Fruit fly (Drosophila melanogaster) whole organism, embryonic: ENCODE results near the gene Mlp84B.
A peak's percentile ranks its signal among the peaks of the same experiment; 100 is the strongest.

Source experiments
- CG10274 ChIP-seq: fragments of 200-800 bp; sonication (Bioruptor generic); optimal IDR thresholded peaks from 3 replicates; lab custom pipeline; 2017; ENCODE audit warnings: missing biosample characterization, mild to moderate bottlenecking, missing genetic modification characterization
- CG10543 ChIP-seq: fragments of 200-800 bp; sonication (Bioruptor generic); optimal IDR thresholded peaks from 3 replicates; lab custom pipeline; 2017; ENCODE audit warnings: missing biosample characterization, mild to moderate bottlenecking, missing genetic modification characterization, moderate library complexity
- CG11093 ChIP-seq: fragments of 200-800 bp; sonication (Bioruptor generic); IDR thresholded peaks from 3 replicates; pipeline ENCODE4 v1.3.6; 2022; ENCODE audit warnings: missing biosample characterization, missing genetic modification characterization
- CG11723 ChIP-seq: fragments of 200-800 bp; sonication (Bioruptor generic); optimal IDR thresholded peaks from 2 replicates; lab custom pipeline; 2017; ENCODE audit warnings: missing biosample characterization, mild to moderate bottlenecking, missing genetic modification characterization
- CG12104 ChIP-seq: fragments of 200-800 bp; sonication (Bioruptor generic); optimal IDR thresholded peaks from 3 replicates; lab custom pipeline; 2016; ENCODE audit warnings: missing biosample characterization, missing genetic modification characterization
- CG12155 ChIP-seq: fragments of 200-800 bp; sonication (Bioruptor generic); optimal IDR thresholded peaks from 3 replicates; lab custom pipeline; 2016; ENCODE audit warnings: missing biosample characterization, missing genetic modification characterization
- CG14667 ChIP-seq: fragments of 200-800 bp; sonication (Bioruptor generic); IDR thresholded peaks from 2 replicates; pipeline ENCODE4 v1.3.6; 2022; ENCODE audit warnings: missing biosample characterization, missing genetic modification characterization
- CG15011 ChIP-seq: fragments of 200-800 bp; sonication (Bioruptor generic); optimal IDR thresholded peaks from 3 replicates; lab custom pipeline; 2018; ENCODE audit warnings: missing biosample characterization, mild to moderate bottlenecking, missing genetic modification characterization
- CG15479 ChIP-seq: fragments of 200-800 bp; sonication (Bioruptor generic); optimal IDR thresholded peaks from 3 replicates; lab custom pipeline; 2019; ENCODE audit warnings: missing biosample characterization, mild to moderate bottlenecking, missing genetic modification characterization, moderate library complexity
- CG1602 ChIP-seq: fragments of 200-800 bp; sonication (Bioruptor generic); optimal IDR thresholded peaks from 3 replicates; lab custom pipeline; 2016; ENCODE audit warnings: missing biosample characterization, missing genetic modification characterization
- CG17359 ChIP-seq: fragments of 200-800 bp; sonication (Bioruptor generic); optimal IDR thresholded peaks from 3 replicates; lab custom pipeline; 2018; ENCODE audit warnings: missing biosample characterization, mild to moderate bottlenecking, missing genetic modification characterization, moderate library complexity
- CG17385 ChIP-seq: fragments of 200-800 bp; sonication (Bioruptor generic); optimal IDR thresholded peaks from 3 replicates; lab custom pipeline; 2018; ENCODE audit warnings: missing biosample characterization, mild to moderate bottlenecking, missing genetic modification characterization
- CG17612 ChIP-seq: fragments of 200-800 bp; sonication (Bioruptor generic); IDR thresholded peaks from 2 replicates; pipeline ENCODE4 v1.3.6; 2022; ENCODE audit warnings: missing biosample characterization, missing genetic modification characterization
- CG31224 ChIP-seq: fragments of 200-800 bp; sonication (Bioruptor generic); IDR thresholded peaks from 2 replicates; pipeline ENCODE4 v1.3.6; 2022; ENCODE audit warnings: missing biosample characterization, missing genetic modification characterization
- CG32532 ChIP-seq: fragments of 200-800 bp; sonication (Bioruptor generic); IDR thresholded peaks from 2 replicates; pipeline ENCODE4 v1.3.6; 2022; ENCODE audit warnings: missing biosample characterization, missing genetic modification characterization
- CG4282 ChIP-seq: fragments of 200-800 bp; sonication (Bioruptor generic); optimal IDR thresholded peaks from 2 replicates; lab custom pipeline; 2016; ENCODE audit warnings: missing biosample characterization, missing genetic modification characterization
- CHES-1-like ChIP-seq: fragments of 200-800 bp; sonication (Bioruptor generic); optimal IDR thresholded peaks from 2 replicates; lab custom pipeline; 2016; ENCODE audit warnings: missing biosample characterization, missing genetic modification characterization
- Fer2 ChIP-seq: fragments of 200-800 bp; sonication (Bioruptor generic); optimal IDR thresholded peaks from 2 replicates; lab custom pipeline; 2018; ENCODE audit warnings: missing biosample characterization, mild to moderate bottlenecking, missing genetic modification characterization, moderate library complexity
- HmgD ChIP-seq: fragments of 200-800 bp; sonication (Bioruptor generic); optimal IDR thresholded peaks from 3 replicates; lab custom pipeline; 2016; ENCODE audit warnings: missing biosample characterization, missing genetic modification characterization
- Hr39 ChIP-seq: fragments of >200 bp; optimal IDR thresholded peaks from 2 replicates; lab custom pipeline; 2017
- Lim3 ChIP-seq: fragments of 200-800 bp; sonication (Bioruptor generic); IDR thresholded peaks from 2 replicates; pipeline ENCODE4 v1.3.6; 2022; ENCODE audit warnings: missing biosample characterization, missing genetic modification characterization
- Mes4 ChIP-seq: fragments of 200-800 bp; sonication (Bioruptor generic); optimal IDR thresholded peaks from 2 replicates; lab custom pipeline; 2016; ENCODE audit warnings: missing biosample characterization, missing genetic modification characterization
- NC2β ChIP-seq: fragments of 200-800 bp; sonication (Bioruptor generic); optimal IDR thresholded peaks from 2 replicates; lab custom pipeline; 2016; ENCODE audit warnings: missing biosample characterization, missing genetic modification characterization
- Tbp ChIP-seq: fragments of >200 bp; optimal IDR thresholded peaks from 2 replicates; lab custom pipeline; 2018; ENCODE audit warnings: missing biosample characterization, missing genetic modification characterization
- YL-1 ChIP-seq: fragments of 200-800 bp; sonication (Bioruptor generic); optimal IDR thresholded peaks from 3 replicates; lab custom pipeline; 2017; ENCODE audit warnings: missing biosample characterization, mild to moderate bottlenecking, missing genetic modification characterization
- amos ChIP-seq: fragments of 200-800 bp; sonication (Bioruptor generic); IDR thresholded peaks from 2 replicates; pipeline ENCODE4 v1.3.6; 2022; ENCODE audit warnings: missing biosample characterization, missing genetic modification characterization; ENCODE audit not compliant: partially characterized antibody
- bbx ChIP-seq: fragments of 200-800 bp; sonication (Bioruptor generic); IDR thresholded peaks from 2 replicates; pipeline ENCODE4 v1.3.6; 2022; ENCODE audit warnings: missing biosample characterization, missing genetic modification characterization; ENCODE audit not compliant: partially characterized antibody
- ci ChIP-seq: fragments of 200-800 bp; sonication (Bioruptor generic); IDR thresholded peaks from 3 replicates; pipeline ENCODE4 v1.3.6; 2022; ENCODE audit warnings: missing biosample characterization, missing genetic modification characterization
- dmrt11E ChIP-seq: fragments of 200-800 bp; sonication (Bioruptor generic); optimal IDR thresholded peaks from 3 replicates; lab custom pipeline; 2018; ENCODE audit warnings: missing biosample characterization, mild to moderate bottlenecking, missing genetic modification characterization, moderate library complexity
- ems ChIP-seq: fragments of 200-800 bp; sonication (Bioruptor generic); optimal IDR thresholded peaks from 3 replicates; lab custom pipeline; 2016; ENCODE audit warnings: missing biosample characterization, missing genetic modification characterization
- en ChIP-seq: fragments of 200-800 bp; sonication (Bioruptor generic); optimal IDR thresholded peaks from 2 replicates; lab custom pipeline; 2016; ENCODE audit warnings: missing biosample characterization, missing genetic modification characterization
- fru ChIP-seq: fragments of >200 bp; optimal IDR thresholded peaks from 2 replicates; lab custom pipeline; 2017
- gce ChIP-seq: fragments of 200-800 bp; sonication (Bioruptor generic); IDR thresholded peaks from 3 replicates; pipeline ENCODE4 v1.3.6; 2022; ENCODE audit warnings: missing biosample characterization, missing genetic modification characterization
- gro ChIP-seq: fragments of 200-800 bp; sonication (Bioruptor generic); optimal IDR thresholded peaks from 2 replicates; lab custom pipeline; 2016; ENCODE audit warnings: missing biosample characterization, missing genetic modification characterization
- gsb ChIP-seq: fragments of 200-800 bp; sonication (Bioruptor generic); IDR thresholded peaks from 2 replicates; pipeline ENCODE4 v1.3.6; 2022; ENCODE audit warnings: missing biosample characterization, missing genetic modification characterization
- gsb-n ChIP-seq: fragments of 200-800 bp; sonication (Bioruptor generic); optimal IDR thresholded peaks from 3 replicates; lab custom pipeline; 2018; ENCODE audit warnings: missing biosample characterization, mild to moderate bottlenecking, missing genetic modification characterization
- lilli ChIP-seq: fragments of 200-800 bp; sonication (Bioruptor generic); optimal IDR thresholded peaks from 3 replicates; lab custom pipeline; 2016; ENCODE audit warnings: missing biosample characterization, missing genetic modification characterization
- lov ChIP-seq, 2 experiments: fragments of 200-800 bp in 1 of 2; fragments of >200 bp in 1 of 2; sonication (Bioruptor generic) in 1 of 2; IDR thresholded peaks in 1 of 2; optimal IDR thresholded peaks in 1 of 2; 2 replicates in 1 of 2; 3 replicates in 1 of 2; pipeline versions ENCODE4 v1.3.6 to Lab custom; 2017 to 2022; ENCODE audit warnings: missing biosample characterization in 1 of 2, missing genetic modification characterization in 1 of 2
- luna ChIP-seq: fragments of 200-800 bp; sonication (Bioruptor generic); optimal IDR thresholded peaks from 2 replicates; lab custom pipeline; 2016; ENCODE audit warnings: missing biosample characterization, missing genetic modification characterization
- onecut ChIP-seq: fragments of 200-800 bp; sonication (Bioruptor generic); IDR thresholded peaks from 2 replicates; pipeline ENCODE4 v1.3.6; 2022; ENCODE audit warnings: missing biosample characterization, missing genetic modification characterization
- org-1 ChIP-seq: fragments of 200-800 bp; sonication (Bioruptor generic); optimal IDR thresholded peaks from 2 replicates; lab custom pipeline; 2017; ENCODE audit warnings: missing biosample characterization, missing genetic modification characterization
- p53 ChIP-seq: fragments of 200-800 bp; sonication (Bioruptor generic); optimal IDR thresholded peaks from 2 replicates; lab custom pipeline; 2016; ENCODE audit warnings: missing biosample characterization, missing genetic modification characterization
- run ChIP-seq: fragments of 200-800 bp; sonication (Bioruptor generic); optimal IDR thresholded peaks from 3 replicates; lab custom pipeline; 2018; ENCODE audit warnings: missing biosample characterization, mild to moderate bottlenecking, missing genetic modification characterization
- sug ChIP-seq: fragments of 200-800 bp; optimal IDR thresholded peaks from 2 replicates; lab custom pipeline; 2019; ENCODE audit warnings: missing biosample characterization, mild to moderate bottlenecking, missing genetic modification characterization, moderate library complexity
- tap ChIP-seq: fragments of 200-800 bp; optimal IDR thresholded peaks from 3 replicates; lab custom pipeline; 2019; ENCODE audit warnings: missing biosample characterization, mild to moderate bottlenecking, missing genetic modification characterization, moderate library complexity
- tio ChIP-seq: fragments of 200-800 bp; sonication (Bioruptor generic); optimal IDR thresholded peaks from 2 replicates; lab custom pipeline; 2017; ENCODE audit warnings: missing biosample characterization, missing genetic modification characterization, inconsistent platforms
- tll ChIP-seq, 2 experiments: fragments of 200-800 bp in 1 of 2; fragments of >200 bp in 1 of 2; sonication (Bioruptor generic) in 1 of 2; optimal IDR thresholded peaks; 2 replicates each; lab custom pipeline; 2017 to 2019; ENCODE audit warnings: missing biosample characterization in 2 of 2, missing genetic modification characterization in 2 of 2, mild to moderate bottlenecking in 1 of 2, moderate library complexity in 1 of 2
- unpg ChIP-seq: fragments of 200-800 bp; sonication (Bioruptor generic); optimal IDR thresholded peaks from 3 replicates; lab custom pipeline; 2018; ENCODE audit warnings: missing biosample characterization, mild to moderate bottlenecking, missing genetic modification characterization, moderate library complexity
- zen ChIP-seq: fragments of 200-800 bp; sonication (Bioruptor generic); optimal IDR thresholded peaks from 3 replicates; lab custom pipeline; 2018; ENCODE audit warnings: missing biosample characterization, mild to moderate bottlenecking, missing genetic modification characterization, moderate library complexity
- zfh2 ChIP-seq: fragments of 200-800 bp; sonication (Bioruptor generic); optimal IDR thresholded peaks from 2 replicates; lab custom pipeline; 2016; ENCODE audit warnings: missing biosample characterization, missing genetic modification characterization

Gene Mlp84B

DNA sequence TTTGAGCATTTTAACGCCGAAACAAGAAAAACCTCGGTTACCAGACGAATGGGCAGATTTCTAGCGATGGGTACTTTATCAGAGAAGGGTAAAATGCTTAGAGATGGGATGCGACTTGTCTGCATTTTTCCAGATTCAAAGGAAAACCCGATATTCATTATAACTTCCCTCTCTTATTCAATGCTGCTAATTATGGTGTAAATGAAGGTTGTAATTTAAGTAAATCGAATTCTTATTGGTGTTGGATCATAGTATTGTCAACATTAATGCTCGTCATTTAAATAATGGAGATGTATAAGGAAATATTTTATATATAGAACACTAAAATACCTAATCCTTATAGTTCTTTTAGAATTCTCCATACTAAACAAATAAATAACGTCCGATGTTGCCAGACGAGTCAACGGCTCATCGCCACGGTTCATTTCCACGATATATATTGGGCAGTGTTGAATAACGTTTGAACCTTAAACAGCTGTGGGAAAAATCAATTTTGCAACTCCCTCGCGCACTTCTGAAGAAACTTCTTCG lies 6.6 kb upstream of the Mlp84B start, which contains the start of the genes Alh and CG10098 (continued):
- no peak; the same call in 1 of the 2 replicates for TF ChIP-seq gsb (GFP tag; lab: Robert Waterston, UW)
- peak; percentile 50 for TF ChIP-seq p53 (GFP tag; lab: Kevin White, UChicago)
- peak; percentile 44 for TF ChIP-seq CG4282 (GFP tag; lab: Kevin White, UChicago)
- peak; percentile 86 for TF ChIP-seq sug (tag; lab: Kevin White, UChicago)
- TF ChIP-seq en (GFP tag; lab: Kevin White, UChicago) = peak; percentile 55
- peak; percentile 59 for TF ChIP-seq tap (tag; lab: Kevin White, UChicago)
- no peak for TF ChIP-seq CG15479
- peak; percentile 75 for TF ChIP-seq amos (GFP tag; lab: Robert Waterston, UW)
- TF ChIP-seq CG11723 (GFP tag; lab: Kevin White, UChicago) = peak; percentile 73
- no peak for TF ChIP-seq Hr39 (lab: Kevin White, UChicago)
- peak; percentile 89 for TF ChIP-seq tio (GFP tag; lab: Kevin White, UChicago)
- TF ChIP-seq CG31224 = peak; percentile 54; the same call in 1 of the 2 replicates
- TF ChIP-seq CG12104 = peak; percentile 89
- TF ChIP-seq fru (lab: Kevin White, UChicago) = no peak
- TF ChIP-seq CG32532 = peak; percentile 86
- peak; percentile 70 for TF ChIP-seq CG17385 (GFP tag; lab: Kevin White, UChicago)
- TF ChIP-seq lilli (GFP tag; lab: Kevin White, UChicago) = peak; percentile 94
- TF ChIP-seq unpg = peak; percentile 68
- TF ChIP-seq CG15011 = peak; percentile 60
- TF ChIP-seq CG1602 (GFP tag; lab: Kevin White, UChicago) = peak; percentile 90
- peak; percentile 95 for TF ChIP-seq zfh2
- peak; percentile 87 for TF ChIP-seq CG12155 (GFP tag; lab: Kevin White, UChicago)
- TF ChIP-seq NC2β = peak; percentile 70
- no peak for TF ChIP-seq run
- TF ChIP-seq ems (GFP tag; lab: Kevin White, UChicago) = peak; percentile 79
- peak; percentile 86 for TF ChIP-seq luna (GFP tag; lab: Kevin White, UChicago)
- TF ChIP-seq CG11093 (GFP tag; lab: Robert Waterston, UW) = peak; percentile 75; the same call in 1 of the 3 replicates
- TF ChIP-seq bbx (GFP tag; lab: Robert Waterston, UW) = peak; percentile 68
- peak; percentile 80 for TF ChIP-seq CG14667 (GFP tag; lab: Robert Waterston, UW)
- TF ChIP-seq CG17612 = peak; percentile 47; the same call in 1 of the 2 replicates
- TF ChIP-seq gce (GFP tag; lab: Robert Waterston, UW) = 0 out of 3 replicates have a peak, but pooled peaks have one; percentile 54
- TF ChIP-seq CHES-1-like (GFP tag; lab: Kevin White, UChicago) = peak; percentile 53
- TF ChIP-seq YL-1 (GFP tag; lab: Kevin White, UChicago) = peak; percentile 47
- TF ChIP-seq Lim3 (GFP tag; lab: Robert Waterston, UW) = 0 out of 2 replicates have a peak, but pooled peaks have one; percentile 30
- peak; percentile 57 for TF ChIP-seq gsb-n (tag; lab: Kevin White, UChicago)
- peak; percentile 44 for TF ChIP-seq CG10274 (GFP tag; lab: Kevin White, UChicago)
- peak; percentile 79 for TF ChIP-seq Fer2 (tag; lab: Kevin White, UChicago)
- peak; percentile 77 for TF ChIP-seq dmrt11E (tag; lab: Kevin White, UChicago)
- no peak for TF ChIP-seq lov (optimal IDR thresholded peaks at IDR 0.05; lab: Kevin White, UChicago)
- peak; percentile 63; the same call in 1 of the 3 replicates for TF ChIP-seq lov (GFP tag; IDR thresholded peaks at IDR 0.05; lab: Robert Waterston, UW)
- peak; percentile 67 for TF ChIP-seq gro (GFP tag; lab: Kevin White, UChicago)
- TF ChIP-seq tll (GFP tag; optimal IDR thresholded peaks at IDR 0.05; lab: Kevin White, UChicago) = peak; percentile 43 to 80
- no peak for TF ChIP-seq org-1
- peak; percentile 73 for TF ChIP-seq CG17359 (tag; lab: Kevin White, UChicago)
- peak; percentile 81 for TF ChIP-seq CG10543 (GFP tag; lab: Kevin White, UChicago)
- peak; percentile 98 for TF ChIP-seq onecut (GFP tag; lab: Robert Waterston, UW)
- no peak for TF ChIP-seq Tbp (GFP tag; lab: Kevin White, UChicago)
- TF ChIP-seq Mes4 (GFP tag; lab: Kevin White, UChicago) = peak; percentile 59
- peak; percentile 7; the same call in 1 of the 3 replicates for TF ChIP-seq ci (GFP tag; lab: Robert Waterston, UW)
- TF ChIP-seq HmgD (GFP tag; lab: Kevin White, UChicago) = peak; percentile 58
- peak; percentile 88 for TF ChIP-seq zen (tag; lab: Kevin White, UChicago)
